Worm (Caenorhabditis elegans) whole organism, early embryonic: ENCODE data around the gene srh-299.

Experiments used
- B0310.2 ChIP-seq: sonication (generic microtip); optimal IDR thresholded peaks from 2 replicates; lab custom pipeline; 2016; ENCODE audit warnings: mild to moderate bottlenecking, missing genetic modification characterization, missing compliant biosample characterization
- F13C5.2 ChIP-seq: sonication (generic microtip); optimal IDR thresholded peaks from 2 replicates; lab custom pipeline; 2017; ENCODE audit warnings: mild to moderate bottlenecking, missing genetic modification characterization, inconsistent platforms, missing compliant biosample characterization
- aly-1 ChIP-seq: sonication (generic microtip); optimal IDR thresholded peaks from 2 replicates; lab custom pipeline; 2016; ENCODE audit warnings: missing genetic modification characterization, missing compliant biosample characterization
- ama-1 ChIP-seq: fragments of 150-350 bp; optimal IDR thresholded peaks from 2 replicates; lab custom pipeline; 2014
- ets-7 ChIP-seq: sonication (generic microtip); optimal IDR thresholded peaks from 2 replicates; lab custom pipeline; 2016; ENCODE audit warnings: missing genotype, missing genetic modification characterization, missing compliant biosample characterization
- flt-1 ChIP-seq: fragments of 200-800 bp; sonication (Bioruptor generic); IDR thresholded peaks from 2 replicates; pipeline ENCODE4 v1.3.6; 2022; ENCODE audit warnings: missing genetic modification characterization, missing compliant biosample characterization
- hmbx-1 ChIP-seq: sonication (generic microtip); optimal IDR thresholded peaks from 2 replicates; lab custom pipeline; 2016; ENCODE audit warnings: mild to moderate bottlenecking, missing genetic modification characterization, missing compliant biosample characterization
- hmg-4 ChIP-seq: fragments of 200-800 bp; sonication (Bioruptor generic); optimal IDR thresholded peaks from 2 replicates; lab custom pipeline; 2018; ENCODE audit warnings: mild to moderate bottlenecking, missing genetic modification characterization, missing compliant biosample characterization
- hnd-1 ChIP-seq: sonication (generic microtip); optimal IDR thresholded peaks from 2 replicates; lab custom pipeline; 2016; ENCODE audit warnings: missing genetic modification characterization, missing compliant biosample characterization
- pes-1 ChIP-seq: fragments of 200-800 bp; sonication (Bioruptor generic); IDR thresholded peaks from 2 replicates; pipeline ENCODE4 v1.3.6; 2022; ENCODE audit warnings: missing genetic modification reagents, missing genetic modification characterization, missing compliant biosample characterization
- sea-1 ChIP-seq: fragments of 200-800 bp; sonication (Bioruptor generic); conservative IDR thresholded peaks from 2 replicates; pipeline ENCODE4 v1.3.6; 2022; ENCODE audit warnings: missing genetic modification characterization, missing compliant biosample characterization
- tbx-11 ChIP-seq: fragments of 200-800 bp; sonication (Bioruptor generic); IDR thresholded peaks from 2 replicates; pipeline ENCODE4 v1.3.6; 2022; ENCODE audit warnings: missing genetic modification characterization, missing compliant biosample characterization
- tbx-37 ChIP-seq: fragments of 200-800 bp; sonication (Bioruptor generic); conservative IDR thresholded peaks from 2 replicates; pipeline ENCODE4 v1.3.6; 2022; ENCODE audit warnings: missing genetic modification reagents, missing genetic modification characterization, missing compliant biosample characterization
- tra-4 ChIP-seq: sonication (generic microtip); optimal IDR thresholded peaks from 2 replicates; lab custom pipeline; 2017; ENCODE audit warnings: missing genetic modification characterization, missing compliant biosample characterization

DNA sequence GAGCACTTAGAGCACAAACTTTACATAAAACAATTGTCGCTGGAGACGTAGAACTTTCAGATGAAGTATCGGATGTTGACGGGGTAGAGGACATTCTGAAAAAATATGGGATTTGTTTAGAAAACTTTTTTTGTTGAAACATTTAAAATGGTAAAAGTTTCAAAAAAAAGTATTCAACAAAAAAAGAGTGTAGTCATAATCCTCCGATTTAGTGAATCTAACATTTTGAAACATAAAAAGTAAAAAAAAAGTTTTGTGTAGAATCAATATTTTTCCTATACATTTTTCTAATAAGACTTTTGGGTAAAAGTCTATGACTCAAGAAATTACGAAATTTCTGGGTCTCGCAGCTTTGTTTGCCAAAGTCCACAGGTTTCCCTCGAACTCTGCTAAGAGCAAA is 33.5 kb downstream of the srh-299 start, which contains the start of gene nhr-213:
- TF ChIP-seq tbx-11 (no peak), ama-1 (lab: Kevin White, UChicago) (no peak), B0310.2 (no peak), sea-1 (GFP tag; lab: Robert Waterston, UW) (no peak), pes-1 (GFP tag; lab: Robert Waterston, UW) (no peak), ets-7 (tag; lab: Kevin White, UChicago) (no peak), tbx-37 (GFP tag; lab: Robert Waterston, UW) (no peak), flt-1 (no peak), aly-1 (tag; lab: Kevin White, UChicago) (no peak), tra-4 (tag; lab: Kevin White, UChicago) (no peak), hnd-1 (no peak), hmbx-1 (tag; lab: Kevin White, UChicago) (no peak), F13C5.2 (tag; lab: Kevin White, UChicago) (no peak), hmg-4 (GFP tag; lab: Kevin White, UChicago) (no peak)
